Worm (Caenorhabditis elegans): ENCODE results near the gene C17F4.7.

Gene C17F4.7

DNA sequence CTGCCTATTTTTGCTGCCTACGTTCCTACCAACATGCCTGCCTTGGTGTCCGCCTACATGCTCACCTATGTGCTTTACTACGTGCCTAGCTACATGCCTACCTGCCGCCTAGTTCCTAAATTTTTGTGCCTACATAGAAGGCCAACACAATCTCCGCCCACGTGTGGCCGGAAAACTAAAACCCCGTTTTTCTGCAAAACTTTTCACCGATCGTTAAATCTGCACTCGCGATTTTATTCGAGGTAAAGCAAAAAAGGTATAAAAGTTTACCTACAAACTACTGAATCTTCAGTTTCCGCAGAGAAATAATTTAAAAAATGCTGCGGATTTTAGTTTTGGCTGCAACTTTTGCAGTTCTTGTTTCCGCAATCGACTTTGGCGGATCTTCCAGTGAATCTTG, 3.6 kb upstream of the C17F4.7 start, which contains the start of gene clec-124:
Gene clec-124, plus strand, starts transcription at position 301 of the 400 bp plus-strand sequence.
- TF ChIP-seq dpl-1 (GFP tag; optimal IDR thresholded peaks at IDR 0.05): no peak
- TF ChIP-seq C17E4.6 (GFP tag; IDR thresholded peaks at IDR 0.05): no peak
- TF ChIP-seq lag-1 (GFP tag; IDR thresholded peaks at IDR 0.05): no peak
- TF ChIP-seq egl-44 (GFP tag; IDR thresholded peaks at IDR 0.05): no peak
- no peak for TF ChIP-seq snpc-4 (GFP tag; optimal IDR thresholded peaks at IDR 0.05)
- TF ChIP-seq snpc-4 (tag; optimal IDR thresholded peaks at IDR 0.05): no peak
- TF ChIP-seq F57C9.4 (tag; optimal IDR thresholded peaks at IDR 0.05): no peak
- no peak for TF ChIP-seq lin-54 (GFP tag; optimal IDR thresholded peaks at IDR 0.05)
- TF ChIP-seq egrh-3 (GFP tag; IDR thresholded peaks at IDR 0.05): no peak
- TF ChIP-seq F23B12.7 (tag; optimal IDR thresholded peaks at IDR 0.05; ENCODE audit: insufficient read depth): no peak
- no peak for TF ChIP-seq madf-8 (GFP tag; conservative IDR thresholded peaks at IDR 0.05)

DNA sequence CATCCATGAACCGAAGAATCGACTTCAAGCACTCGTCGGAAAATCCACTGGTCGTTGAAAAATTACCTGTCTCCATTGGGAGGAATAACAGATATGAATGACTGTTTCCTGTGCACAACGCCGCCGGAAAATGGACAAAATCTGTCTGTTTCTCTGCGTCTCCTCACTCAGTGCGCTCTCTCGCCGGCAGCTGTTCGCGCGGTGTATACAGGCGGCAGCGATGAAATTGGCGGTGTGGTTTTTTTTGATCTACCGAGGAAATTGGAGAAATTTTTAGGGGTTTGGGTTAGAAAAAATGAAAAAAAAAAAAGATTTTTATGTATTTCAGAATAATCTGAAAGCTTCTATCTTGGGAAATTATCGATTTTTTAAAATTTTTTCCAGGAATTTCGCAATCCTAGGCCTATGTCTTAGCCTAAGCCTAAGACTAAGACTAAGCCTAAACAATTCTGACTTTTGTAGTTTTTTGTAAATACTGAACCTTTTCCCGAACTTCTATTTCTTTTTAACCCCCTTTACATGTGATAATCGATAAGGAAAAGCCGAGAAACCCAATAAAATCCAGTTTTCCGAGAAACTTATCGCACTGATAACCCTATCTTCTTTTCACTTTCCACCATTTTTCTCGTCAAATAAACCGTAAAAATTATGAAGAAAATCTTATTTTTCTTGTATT, 2.4 kb upstream of the C17F4.7 start, which contains the start of the genes fbxc-50 and C17F4.2:
Gene fbxc-50, minus strand, starts transcription at position 81 of the 676 bp plus-strand sequence.
Gene C17F4.2, plus strand, starts transcription at position 626 of the 676 bp plus-strand sequence.
- TF ChIP-seq akir-1 (GFP tag; optimal IDR thresholded peaks at IDR 0.05) (no peak), him-1 (tag; optimal IDR thresholded peaks at IDR 0.05) (no peak), madf-10 (tag; optimal IDR thresholded peaks at IDR 0.05) (no peak), Y53F4B.3 (GFP tag; IDR thresholded peaks at IDR 0.05) (no peak), egl-44 (GFP tag; IDR thresholded peaks at IDR 0.05) (no peak), hsf-1 (GFP tag; IDR thresholded peaks at IDR 0.05) (no peak), chd-7 (tag; optimal IDR thresholded peaks at IDR 0.05) (no peak), attf-5 (GFP tag; optimal IDR thresholded peaks at IDR 0.05) (no peak), fkh-3 (tag; optimal IDR thresholded peaks at IDR 0.05) (no peak), dox-1 (GFP tag; IDR thresholded peaks at IDR 0.05) (no peak), F33H1.4 (GFP tag; IDR thresholded peaks at IDR 0.05) (0 out of 2 replicates have a peak, but pooled peaks have one; percentile 24), hlh-12 (tag; optimal IDR thresholded peaks at IDR 0.05) (no peak), efl-1 (GFP tag; optimal IDR thresholded peaks at IDR 0.05) (peak; percentile 90), ztf-3 (GFP tag; optimal IDR thresholded peaks at IDR 0.05) (no peak), tlf-1 (GFP tag; optimal IDR thresholded peaks at IDR 0.05) (no peak), nhr-90 (tag; optimal IDR thresholded peaks at IDR 0.05) (no peak), F37B4.10 (GFP tag; IDR thresholded peaks at IDR 0.05) (no peak), hrde-1 (tag; optimal IDR thresholded peaks at IDR 0.05; ENCODE audit: borderline replicate concordance) (no peak), sea-2 (GFP tag; IDR thresholded peaks at IDR 0.05) (no peak), F39B2.1 (GFP tag; IDR thresholded peaks at IDR 0.05) (no peak), repo-1 (tag; optimal IDR thresholded peaks at IDR 0.05) (no peak), F55B11.4 (tag; optimal IDR thresholded peaks at IDR 0.05; ENCODE audit: borderline replicate concordance, insufficient read depth) (no peak), zim-3 (tag; optimal IDR thresholded peaks at IDR 0.05) (no peak), lin-40 (tag; optimal IDR thresholded peaks at IDR 0.05) (no peak), F23B12.7 (tag; optimal IDR thresholded peaks at IDR 0.05; ENCODE audit: insufficient read depth) (no peak), rec-8 (tag; optimal IDR thresholded peaks at IDR 0.05) (no peak), somi-1 (GFP tag; optimal IDR thresholded peaks at IDR 0.05) (no peak), egrh-3 (GFP tag; IDR thresholded peaks at IDR 0.05) (no peak), K11D2.4 (GFP tag; IDR thresholded peaks at IDR 0.05) (no peak), ceh-27 (GFP tag; optimal IDR thresholded peaks at IDR 0.05) (no peak), ztf-22 (GFP tag; optimal IDR thresholded peaks at IDR 0.05) (no peak), B0019.2 (GFP tag; conservative IDR thresholded peaks at IDR 0.05) (no peak), Y53G8AR.9 (GFP tag; conservative IDR thresholded peaks at IDR 0.05) (no peak), hmg-20 (GFP tag; IDR thresholded peaks at IDR 0.05) (no peak), pha-4 (tag; optimal IDR thresholded peaks at IDR 0.05) (no peak), snpc-1.3 (tag; optimal IDR thresholded peaks at IDR 0.05; ENCODE audit: insufficient read depth) (no peak), cebp-2 (GFP tag; IDR thresholded peaks at IDR 0.05) (no peak), let-526 (GFP tag; IDR thresholded peaks at IDR 0.05) (no peak)
